Worm (Caenorhabditis elegans) whole organism, late embryonic: ENCODE data around the gene casy-1.

Experiments
- C08G9.2 ChIP-seq: sonication (generic microtip); optimal IDR thresholded peaks from 2 replicates; lab custom pipeline; 2016; ENCODE audit warnings: mild to moderate bottlenecking, missing genetic modification characterization, moderate library complexity, missing compliant biosample characterization
- C38D4.7 ChIP-seq: fragments of 200-800 bp; sonication (Bioruptor generic); optimal IDR thresholded peaks from 2 replicates; lab custom pipeline; 2018; ENCODE audit warnings: mild to moderate bottlenecking, missing genetic modification characterization, moderate library complexity, missing compliant biosample characterization
- F13H6.1 ChIP-seq: sonication (generic microtip); optimal IDR thresholded peaks from 2 replicates; lab custom pipeline; 2016; ENCODE audit warnings: missing genetic modification characterization, missing compliant biosample characterization
- K02D7.2 ChIP-seq: sonication (generic microtip); optimal IDR thresholded peaks from 2 replicates; lab custom pipeline; 2017; ENCODE audit warnings: mild to moderate bottlenecking, missing genetic modification characterization, missing compliant biosample characterization
- ahr-1 ChIP-seq: sonication (generic microtip); optimal IDR thresholded peaks from 2 replicates; lab custom pipeline; 2016; ENCODE audit warnings: missing genetic modification characterization, missing compliant biosample characterization
- ceh-18 ChIP-seq: sonication (generic microtip); optimal IDR thresholded peaks from 2 replicates; lab custom pipeline; 2016; ENCODE audit warnings: missing genetic modification characterization, missing compliant biosample characterization
- ceh-19 ChIP-seq: fragments of 200-800 bp; sonication (Bioruptor generic); optimal IDR thresholded peaks from 2 replicates; lab custom pipeline; 2018; ENCODE audit warnings: mild to moderate bottlenecking, missing genetic modification characterization, missing compliant biosample characterization
- ceh-2 ChIP-seq: sonication (generic microtip); optimal IDR thresholded peaks from 2 replicates; lab custom pipeline; 2016; ENCODE audit warnings: missing genotype, missing genetic modification characterization, missing compliant biosample characterization
- ceh-24 ChIP-seq: sonication (generic microtip); optimal IDR thresholded peaks from 2 replicates; lab custom pipeline; 2016; ENCODE audit warnings: mild to moderate bottlenecking, missing genetic modification characterization, missing compliant biosample characterization
- ceh-34 ChIP-seq: sonication (generic microtip); optimal IDR thresholded peaks from 2 replicates; lab custom pipeline; 2016; ENCODE audit warnings: mild to moderate bottlenecking, missing genetic modification characterization, missing compliant biosample characterization
- ceh-45 ChIP-seq: fragments of 200-800 bp; sonication (Bioruptor generic); IDR thresholded peaks from 2 replicates; pipeline ENCODE4 v1.3.6; 2022; ENCODE audit warnings: missing genetic modification reagents, missing genetic modification characterization, missing compliant biosample characterization
- ceh-6 ChIP-seq: fragments of 200-800 bp; sonication (Bioruptor generic); optimal IDR thresholded peaks from 2 replicates; lab custom pipeline; 2018; ENCODE audit warnings: mild to moderate bottlenecking, missing genetic modification characterization, missing compliant biosample characterization
- che-1 ChIP-seq: sonication (generic microtip); optimal IDR thresholded peaks from 2 replicates; lab custom pipeline; 2016; ENCODE audit warnings: mild to moderate bottlenecking, missing genetic modification characterization, missing compliant biosample characterization
- dmd-4 ChIP-seq: sonication (generic microtip); optimal IDR thresholded peaks from 2 replicates; lab custom pipeline; 2016; ENCODE audit warnings: borderline replicate concordance, missing genetic modification characterization, missing compliant biosample characterization
- dve-1 ChIP-seq: sonication (generic microtip); optimal IDR thresholded peaks from 2 replicates; lab custom pipeline; 2017; ENCODE audit warnings: antibody characterized with exemption, mild to moderate bottlenecking, missing genetic modification characterization, missing compliant biosample characterization
- ets-4 ChIP-seq: sonication (generic microtip); optimal IDR thresholded peaks from 2 replicates; lab custom pipeline; 2016; ENCODE audit warnings: missing genetic modification characterization, missing compliant biosample characterization
- fkh-10 ChIP-seq: fragments of 150-350 bp; optimal IDR thresholded peaks from 2 replicates; lab custom pipeline; 2014; ENCODE audit warnings: missing biosample characterization, missing genetic modification reagents, missing genetic modification characterization
- gmeb-2 ChIP-seq: sonication (generic microtip); optimal IDR thresholded peaks from 2 replicates; lab custom pipeline; 2016; ENCODE audit warnings: missing genetic modification characterization, inconsistent platforms, missing compliant biosample characterization
- hlh-13 ChIP-seq: fragments of 200-800 bp; sonication (Bioruptor generic); optimal IDR thresholded peaks from 2 replicates; lab custom pipeline; 2018; ENCODE audit warnings: mild to moderate bottlenecking, missing genetic modification characterization, missing compliant biosample characterization
- hlh-15 ChIP-seq: sonication (generic microtip); optimal IDR thresholded peaks from 2 replicates; lab custom pipeline; 2016; ENCODE audit warnings: missing genetic modification characterization, missing compliant biosample characterization
- hlh-30 ChIP-seq: sonication (generic microtip); optimal IDR thresholded peaks from 2 replicates; lab custom pipeline; 2017; ENCODE audit warnings: antibody characterized with exemption, missing genetic modification characterization, missing compliant biosample characterization; ENCODE audit not compliant: insufficient read depth
- lim-6 ChIP-seq: sonication (generic microtip); optimal IDR thresholded peaks from 2 replicates; lab custom pipeline; 2016; ENCODE audit warnings: missing genetic modification characterization, missing compliant biosample characterization
- madf-2 ChIP-seq: sonication (generic microtip); optimal IDR thresholded peaks from 2 replicates; lab custom pipeline; 2017; ENCODE audit warnings: missing genetic modification characterization, missing compliant biosample characterization
- mec-3 ChIP-seq: sonication (generic microtip); optimal IDR thresholded peaks from 2 replicates; lab custom pipeline; 2016; ENCODE audit warnings: borderline replicate concordance, missing genetic modification characterization, missing compliant biosample characterization
- nfya-1 ChIP-seq: sonication (generic microtip); optimal IDR thresholded peaks from 2 replicates; lab custom pipeline; 2017; ENCODE audit warnings: missing genetic modification characterization, mild to moderate bottlenecking, missing compliant biosample characterization, antibody characterized with exemption, moderate library complexity
- nhr-232 ChIP-seq: sonication (generic microtip); optimal IDR thresholded peaks from 2 replicates; lab custom pipeline; 2016; ENCODE audit warnings: missing genetic modification characterization, missing compliant biosample characterization
- npax-4 ChIP-seq: sonication (generic microtip); optimal IDR thresholded peaks from 2 replicates; lab custom pipeline; 2016; ENCODE audit warnings: missing genetic modification characterization, missing compliant biosample characterization
- pag-3 ChIP-seq: sonication (generic microtip); optimal IDR thresholded peaks from 2 replicates; lab custom pipeline; 2016; ENCODE audit warnings: missing compliant biosample characterization, missing genetic modification characterization, borderline replicate concordance
- pat-9 ChIP-seq: fragments of 200-800 bp; sonication (Bioruptor generic); optimal IDR thresholded peaks from 2 replicates; lab custom pipeline; 2018; ENCODE audit warnings: mild to moderate bottlenecking, missing genetic modification characterization, moderate library complexity, missing compliant biosample characterization
- pax-1 ChIP-seq: fragments of 150-350 bp; optimal IDR thresholded peaks from 2 replicates; lab custom pipeline; 2014; ENCODE audit warnings: missing biosample characterization, missing genetic modification characterization
- pha-4 ChIP-seq: fragments of 150-350 bp; optimal IDR thresholded peaks from 2 replicates; lab custom pipeline; 2018; ENCODE audit warnings: missing biosample characterization, missing genetic modification reagents, missing genetic modification characterization
- pqm-1 ChIP-seq: sonication (generic microtip); optimal IDR thresholded peaks from 2 replicates; lab custom pipeline; 2016; ENCODE audit warnings: missing genetic modification characterization, missing compliant biosample characterization
- pros-1 ChIP-seq: fragments of 150-350 bp; optimal IDR thresholded peaks from 2 replicates; lab custom pipeline; 2014; ENCODE audit warnings: missing biosample characterization, missing genetic modification reagents, missing genetic modification characterization
- ref-2 ChIP-seq: sonication (generic microtip); optimal IDR thresholded peaks from 2 replicates; lab custom pipeline; 2016; ENCODE audit warnings: missing genetic modification characterization, missing compliant biosample characterization
- rnt-1 ChIP-seq: sonication (generic microtip); optimal IDR thresholded peaks from 2 replicates; lab custom pipeline; 2016; ENCODE audit warnings: missing genetic modification characterization, missing compliant biosample characterization
- sdc-2 ChIP-seq: sonication (generic microtip); optimal IDR thresholded peaks from 2 replicates; lab custom pipeline; 2016; ENCODE audit warnings: missing genotype, missing genetic modification characterization, missing compliant biosample characterization
- sox-4 ChIP-seq: sonication (generic microtip); optimal IDR thresholded peaks from 2 replicates; lab custom pipeline; 2017; ENCODE audit warnings: mild to moderate bottlenecking, missing genetic modification characterization, inconsistent platforms, missing compliant biosample characterization
- syd-9 ChIP-seq: sonication (generic microtip); optimal IDR thresholded peaks from 2 replicates; lab custom pipeline; 2016; ENCODE audit warnings: mild to moderate bottlenecking, missing genetic modification characterization, moderate library complexity, missing compliant biosample characterization
- tbx-2 ChIP-seq: sonication (generic microtip); optimal IDR thresholded peaks from 2 replicates; lab custom pipeline; 2016; ENCODE audit warnings: missing genetic modification characterization, missing compliant biosample characterization
- unc-42 ChIP-seq: sonication (generic microtip); optimal IDR thresholded peaks from 2 replicates; lab custom pipeline; 2016; ENCODE audit warnings: missing genotype, missing genetic modification characterization, missing compliant biosample characterization
- unc-55 ChIP-seq: sonication (generic microtip); optimal IDR thresholded peaks from 2 replicates; lab custom pipeline; 2017; ENCODE audit warnings: missing biosample characterization, missing genetic modification reagents, missing genetic modification characterization
- ztf-16 ChIP-seq: sonication (generic microtip); optimal IDR thresholded peaks from 2 replicates; lab custom pipeline; 2017; ENCODE audit warnings: missing genetic modification characterization, missing compliant biosample characterization

Gene casy-1

DNA sequence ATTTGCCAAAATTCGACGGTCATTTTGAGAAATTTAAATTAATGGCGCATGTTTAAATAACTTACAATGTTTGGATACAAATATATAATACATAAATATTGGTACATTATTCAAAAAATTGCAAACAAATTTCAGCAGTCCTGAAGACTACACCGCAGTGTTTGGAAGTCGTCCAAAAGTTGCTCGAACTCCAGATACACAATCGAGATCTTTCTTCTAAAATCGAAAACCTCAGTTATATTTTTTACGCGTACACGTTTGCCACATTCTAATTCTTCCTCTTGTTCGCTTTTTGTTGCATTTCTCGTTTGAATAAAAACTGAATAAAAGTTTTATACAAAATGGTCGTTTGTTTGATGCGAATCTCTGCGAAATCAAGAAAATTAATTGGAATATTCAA lies 52.2 kb downstream of the casy-1 start, which contains the start of gene tsp-18:
Gene tsp-18 (plus strand): TSS at position 301 of the 400 bp plus-strand sequence.
- TF ChIP-seq fkh-10 (no peak), nhr-232 (tag; lab: Kevin White, UChicago) (no peak), mec-3 (no peak), ceh-19 (GFP tag; lab: Kevin White, UChicago) (no peak), unc-55 (GFP tag; lab: Kevin White, UChicago) (no peak), gmeb-2 (tag; lab: Kevin White, UChicago) (no peak), dmd-4 (tag; lab: Kevin White, UChicago) (no peak), pros-1 (tag; lab: Kevin White, UChicago) (no peak), F13H6.1 (tag; lab: Kevin White, UChicago) (no peak), lim-6 (tag; lab: Kevin White, UChicago) (no peak), sox-4 (no peak), ref-2 (tag; lab: Kevin White, UChicago) (no peak), dve-1 (tag; lab: Kevin White, UChicago) (no peak)

DNA sequence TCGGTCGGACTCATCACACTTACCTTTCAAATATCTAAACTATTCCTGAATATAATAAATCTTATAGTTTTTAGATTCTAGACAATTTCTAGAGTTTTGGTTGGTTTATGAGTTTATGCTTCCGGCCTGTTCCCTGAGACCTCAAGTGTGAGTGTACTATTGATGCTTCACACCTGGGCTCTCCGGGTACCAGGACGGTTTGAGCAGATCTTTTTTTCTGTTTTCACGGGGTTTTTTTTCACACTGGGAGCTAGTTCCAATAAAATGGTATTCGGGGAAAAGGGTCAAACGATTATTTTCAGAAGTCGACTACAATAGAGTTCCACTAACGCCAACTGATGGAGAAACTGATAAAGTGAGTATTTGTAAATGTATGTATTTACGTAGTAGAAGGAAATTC lies 54.3 kb downstream of the casy-1 start:
- TF ChIP-seq ceh-18 (tag; lab: Kevin White, UChicago), result no peak
- no peak for TF ChIP-seq C08G9.2 (tag; lab: Kevin White, UChicago)
- TF ChIP-seq nfya-1 (tag; lab: Kevin White, UChicago), result no peak
- TF ChIP-seq pat-9 (tag; lab: Kevin White, UChicago), result no peak
- no peak for TF ChIP-seq K02D7.2 (tag; lab: Kevin White, UChicago)
- TF ChIP-seq ceh-45, result no peak
- no peak for TF ChIP-seq F13H6.1 (tag; lab: Kevin White, UChicago)
- TF ChIP-seq ets-4 (tag; lab: Kevin White, UChicago), result no peak
- TF ChIP-seq ceh-2 (tag; lab: Kevin White, UChicago), result no peak
- TF ChIP-seq hlh-15 (tag; lab: Kevin White, UChicago), result no peak
- no peak for TF ChIP-seq ceh-34 (tag; lab: Kevin White, UChicago)
- no peak for TF ChIP-seq che-1 (tag; lab: Kevin White, UChicago)
- no peak for TF ChIP-seq dmd-4 (tag; lab: Kevin White, UChicago)
- no peak for TF ChIP-seq hlh-30 (tag; lab: Kevin White, UChicago)

DNA sequence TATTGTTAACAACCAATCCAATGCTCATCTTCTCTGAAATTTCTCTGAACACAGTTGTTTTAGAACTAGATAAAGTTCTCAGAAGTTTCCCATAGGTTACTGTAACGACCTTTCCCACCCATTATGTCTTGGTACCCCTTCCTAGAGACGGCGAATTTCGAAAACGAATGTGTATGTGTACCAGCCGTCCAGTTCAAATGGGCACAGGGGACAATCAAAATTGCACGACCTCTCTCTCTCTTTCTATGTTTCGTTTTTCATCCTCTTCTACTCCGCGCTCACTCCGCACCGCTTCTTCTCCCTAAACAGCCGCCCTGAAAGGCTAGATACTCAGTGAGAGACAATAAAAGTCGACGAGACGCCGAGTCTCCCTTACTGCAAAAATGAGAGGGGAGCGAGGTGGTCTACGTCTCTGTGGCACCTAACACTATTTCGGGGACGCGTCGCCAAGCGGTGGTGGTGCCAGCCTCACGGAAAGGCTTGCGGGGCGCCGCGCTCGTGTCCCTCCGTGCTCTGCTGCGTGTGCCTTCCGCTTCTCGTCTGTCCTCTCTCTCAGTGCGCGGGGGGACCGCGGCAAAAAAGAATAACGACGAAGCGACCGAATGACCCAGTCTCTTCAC lies 55.0 kb downstream of the casy-1 start:
- TF ChIP-seq ceh-19 (GFP tag; lab: Kevin White, UChicago), result peak; percentile 7
- TF ChIP-seq ceh-18 (tag; lab: Kevin White, UChicago), result no peak
- TF ChIP-seq C08G9.2 (tag; lab: Kevin White, UChicago), result peak; percentile 14
- TF ChIP-seq F13H6.1 (tag; lab: Kevin White, UChicago), result peak; percentile 9
- peak; percentile 23 for TF ChIP-seq mec-3
- TF ChIP-seq syd-9 (tag; lab: Kevin White, UChicago), result peak; percentile 64
- TF ChIP-seq madf-2 (tag; lab: Kevin White, UChicago), result no peak
- peak; percentile 12 for TF ChIP-seq tbx-2 (tag; lab: Kevin White, UChicago)
- peak; percentile 24 for TF ChIP-seq unc-42 (tag; lab: Kevin White, UChicago)
- no peak for TF ChIP-seq rnt-1 (tag; lab: Kevin White, UChicago)

DNA sequence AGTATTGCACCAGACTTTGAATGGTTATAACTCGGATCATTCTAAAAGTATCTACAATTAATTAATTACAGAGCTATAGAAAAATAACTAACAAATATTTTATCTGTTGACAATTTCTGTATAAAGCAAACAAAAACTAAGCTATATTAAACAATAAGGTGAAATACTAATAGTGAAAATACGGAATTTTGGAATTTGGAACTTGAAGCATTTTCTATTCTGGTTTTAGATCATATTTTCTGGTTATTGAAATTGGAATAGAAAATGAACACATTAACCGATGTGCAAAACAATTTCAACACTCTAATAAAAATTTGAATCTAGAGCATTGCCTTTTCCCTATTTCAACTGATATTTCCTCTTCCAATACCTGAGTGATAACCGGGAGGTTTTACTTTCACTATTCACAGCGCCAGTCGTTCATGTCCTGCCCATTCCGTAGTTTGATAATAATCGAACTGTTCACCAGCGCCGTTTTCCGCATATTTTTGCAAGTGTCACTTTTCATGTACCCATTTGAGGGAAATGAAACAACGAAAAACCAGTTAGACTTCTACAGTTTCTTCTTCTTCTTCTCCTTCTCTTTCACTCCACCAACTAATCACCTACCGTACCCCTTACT lies 56.5 kb downstream of the casy-1 start:
- TF ChIP-seq npax-4 (tag; lab: Kevin White, UChicago) (no peak), pax-1 (no peak), hlh-30 (tag; lab: Kevin White, UChicago) (no peak), ahr-1 (tag; lab: Kevin White, UChicago) (no peak), hlh-13 (GFP tag; lab: Kevin White, UChicago) (no peak), ceh-24 (no peak), ztf-16 (no peak), madf-2 (tag; lab: Kevin White, UChicago) (no peak), ceh-6 (GFP tag; lab: Kevin White, UChicago) (no peak), F13H6.1 (tag; lab: Kevin White, UChicago) (no peak), C38D4.7 (GFP tag; lab: Kevin White, UChicago) (no peak), ceh-34 (tag; lab: Kevin White, UChicago) (no peak), tbx-2 (tag; lab: Kevin White, UChicago) (no peak), rnt-1 (tag; lab: Kevin White, UChicago) (no peak), sdc-2 (no peak), pha-4 (tag; lab: Kevin White, UChicago) (no peak), pqm-1 (no peak), pag-3 (no peak)
